Fruit fly (Drosophila melanogaster): ENCODE results near the gene mRpL51.

Gene mRpL51

DNA sequence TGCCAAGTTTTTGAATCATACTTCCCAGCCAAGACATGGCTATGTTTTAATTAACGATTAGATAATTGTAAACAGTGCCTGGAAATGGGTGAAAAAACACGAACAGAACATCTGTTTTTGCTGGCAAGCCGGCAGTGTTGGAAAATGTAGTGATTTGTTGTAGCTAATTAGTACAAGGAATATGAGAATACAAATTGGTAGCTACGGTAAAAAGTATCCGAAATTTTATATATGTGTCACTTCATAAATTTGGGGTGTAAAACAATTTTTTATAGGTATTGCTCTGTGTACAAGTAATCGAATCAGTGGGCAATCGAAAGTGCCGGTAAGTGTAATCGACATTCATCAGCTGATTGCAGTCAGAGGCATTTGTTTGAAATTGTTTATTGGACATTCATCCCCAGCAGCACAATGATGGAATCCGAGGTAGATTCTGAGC, at the start of gene mRpL51, which contains the start of gene Uba4:
mRpL51 (minus strand) TSS at position 125 of the 439 bp plus-strand sequence.
Uba4 (plus strand) TSS at position 156 of the 439 bp plus-strand sequence.
- TF ChIP-seq noc (tag; optimal IDR thresholded peaks at IDR 0.05): peak; percentile 62

DNA sequence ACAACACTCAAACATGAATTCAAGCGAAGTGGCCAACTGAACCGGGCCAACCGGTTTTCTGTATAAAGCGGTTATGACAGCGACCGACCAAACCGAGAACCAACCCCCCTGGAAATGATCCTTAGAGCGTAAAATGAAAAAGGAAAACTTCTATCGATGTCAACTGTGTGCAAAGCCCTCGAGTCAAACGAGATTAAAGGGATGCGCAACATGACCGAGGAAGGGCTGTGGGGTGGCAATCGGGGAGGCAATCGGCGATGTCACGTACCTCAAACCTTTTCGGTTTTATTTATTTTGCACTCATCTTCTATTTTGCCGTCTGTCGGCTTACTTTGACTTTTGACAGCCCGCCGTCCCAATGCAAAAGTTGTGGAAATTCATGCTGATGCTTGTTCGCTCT, 39.0 kb upstream of the mRpL51 start:
- no peak for TF ChIP-seq noc (tag; optimal IDR thresholded peaks at IDR 0.05)

DNA sequence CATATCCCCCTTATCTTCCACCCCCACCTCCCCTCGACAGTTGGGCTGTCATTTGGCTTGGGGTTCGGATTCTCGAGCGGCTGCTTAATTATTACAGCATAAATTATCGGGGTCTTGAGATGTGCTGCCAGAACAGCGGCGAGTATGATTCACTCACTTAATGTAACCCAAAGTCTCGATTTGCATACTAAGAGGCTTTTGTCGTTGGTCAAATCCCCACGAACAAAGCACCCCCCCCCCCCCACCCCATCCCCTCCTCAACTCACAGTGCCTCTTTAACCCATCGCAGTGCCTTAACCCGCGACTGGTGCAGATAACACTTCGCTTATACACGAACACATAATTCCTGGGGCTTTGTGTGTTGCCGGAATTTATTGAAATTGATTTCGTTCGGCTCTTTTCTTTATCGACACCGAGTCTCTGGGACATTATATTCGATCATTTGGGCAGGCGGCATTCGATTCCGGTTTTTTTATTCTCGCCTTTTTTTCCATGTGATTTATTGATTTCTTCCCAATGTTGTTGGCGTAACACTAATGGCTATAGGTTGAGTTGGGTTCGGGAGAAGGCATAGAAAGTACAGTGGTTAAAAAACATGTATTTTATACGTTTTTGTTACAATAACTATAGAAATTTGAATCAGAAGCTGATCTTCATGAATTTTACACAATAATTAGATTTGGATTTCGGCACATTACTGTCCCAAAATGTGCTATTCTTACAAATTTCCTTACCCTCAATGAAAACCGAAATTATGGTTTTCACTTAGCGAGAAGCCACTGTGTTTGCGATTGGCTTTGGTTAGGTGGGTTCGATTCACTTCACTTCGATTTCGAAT, 36.8 kb upstream of the mRpL51 start:
- peak; percentile 3 for TF ChIP-seq noc (tag; optimal IDR thresholded peaks at IDR 0.05)

DNA sequence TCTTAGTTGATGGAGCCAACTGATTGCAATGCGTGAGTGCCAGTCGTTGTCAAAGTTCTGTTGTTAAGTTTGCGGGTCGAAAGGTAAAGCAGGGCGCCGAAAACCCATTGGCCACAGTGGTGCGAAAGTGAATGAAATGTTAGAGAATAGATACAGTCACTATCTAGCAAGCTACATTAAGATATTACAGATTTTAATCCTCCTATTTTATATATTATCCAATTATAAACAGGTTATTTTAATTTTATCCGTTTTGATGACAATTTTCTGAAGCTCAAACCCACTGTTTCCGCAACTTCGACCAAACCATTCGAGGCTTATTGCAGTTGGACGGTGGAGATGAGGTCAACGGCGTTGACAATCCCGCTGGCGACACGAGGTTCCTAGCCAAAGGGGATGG, 35.3 kb upstream of the mRpL51 start:
- no peak for TF ChIP-seq noc (tag; optimal IDR thresholded peaks at IDR 0.05)

DNA sequence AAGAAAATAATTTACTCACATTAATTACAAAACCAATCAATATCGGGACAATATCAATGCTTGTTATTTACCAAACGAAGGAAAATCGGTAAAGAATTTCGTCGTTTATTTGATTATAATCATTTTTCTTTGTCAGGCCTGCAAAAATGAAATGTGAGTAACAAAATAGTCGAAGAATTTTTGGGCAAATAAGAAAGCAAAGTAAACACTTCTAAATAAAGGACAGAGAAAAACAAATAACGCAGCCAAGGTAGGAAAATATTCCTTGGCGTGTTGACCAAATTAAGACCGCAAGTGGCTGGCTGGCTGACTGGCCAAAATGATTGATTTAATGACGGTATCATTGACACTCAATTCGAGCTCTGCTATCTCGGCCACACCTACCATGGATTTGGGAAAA, 30.9 kb upstream of the mRpL51 start:
- no peak for TF ChIP-seq noc (tag; optimal IDR thresholded peaks at IDR 0.05)

DNA sequence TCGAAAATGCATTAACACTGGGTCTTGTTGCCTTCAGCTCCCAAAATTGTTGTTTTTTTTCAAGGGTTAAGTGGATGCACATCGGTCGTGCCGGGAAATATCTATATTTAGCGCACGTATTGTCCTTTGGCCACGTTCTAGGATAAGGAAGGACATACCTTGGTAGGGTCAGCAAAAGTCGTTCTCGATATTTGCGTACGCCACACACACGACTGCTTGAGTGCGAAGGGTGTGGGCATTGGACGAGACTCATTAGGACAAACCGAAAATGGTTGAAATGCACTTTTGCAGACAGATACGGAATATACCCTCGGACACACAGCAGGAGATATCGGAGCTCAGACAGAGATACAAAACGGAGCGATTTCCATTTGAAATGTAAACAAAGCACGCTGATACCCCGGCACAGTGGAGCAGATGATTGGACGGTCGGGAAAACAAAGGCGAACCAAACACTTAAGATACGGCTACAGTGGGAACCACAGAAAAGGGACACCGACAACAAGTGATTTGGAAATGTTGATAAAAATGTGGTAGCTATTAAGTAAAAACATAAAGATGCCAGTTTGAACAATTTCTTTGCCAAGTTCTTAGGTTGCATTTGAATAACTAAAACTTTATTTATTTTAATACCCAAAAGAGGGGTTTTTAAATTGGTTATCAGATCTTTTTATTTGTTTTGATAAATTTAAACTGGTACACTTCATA, 28.4 kb upstream of the mRpL51 start:
- TF ChIP-seq noc (tag; optimal IDR thresholded peaks at IDR 0.05): no peak

DNA sequence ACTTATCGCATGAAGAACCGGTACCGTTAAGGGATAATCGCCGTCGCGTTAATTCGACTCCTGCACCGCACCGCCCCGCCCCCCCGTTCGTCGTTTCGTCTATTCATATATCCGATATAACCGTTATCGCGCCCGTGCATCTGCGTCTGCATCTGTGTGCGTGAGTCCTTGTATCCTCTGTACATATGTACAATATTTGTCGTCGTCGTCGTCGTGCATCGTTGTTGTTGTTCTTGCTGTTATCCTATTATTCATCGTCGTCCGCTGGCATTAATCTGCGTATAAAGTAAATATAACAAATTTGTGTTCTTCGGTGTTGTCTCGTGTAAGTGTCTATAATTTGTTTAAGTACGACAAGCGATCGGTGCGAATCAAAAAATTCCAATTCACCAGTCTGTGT, 27.5 kb upstream of the mRpL51 start:
- no peak for TF ChIP-seq noc (tag; optimal IDR thresholded peaks at IDR 0.05)

DNA sequence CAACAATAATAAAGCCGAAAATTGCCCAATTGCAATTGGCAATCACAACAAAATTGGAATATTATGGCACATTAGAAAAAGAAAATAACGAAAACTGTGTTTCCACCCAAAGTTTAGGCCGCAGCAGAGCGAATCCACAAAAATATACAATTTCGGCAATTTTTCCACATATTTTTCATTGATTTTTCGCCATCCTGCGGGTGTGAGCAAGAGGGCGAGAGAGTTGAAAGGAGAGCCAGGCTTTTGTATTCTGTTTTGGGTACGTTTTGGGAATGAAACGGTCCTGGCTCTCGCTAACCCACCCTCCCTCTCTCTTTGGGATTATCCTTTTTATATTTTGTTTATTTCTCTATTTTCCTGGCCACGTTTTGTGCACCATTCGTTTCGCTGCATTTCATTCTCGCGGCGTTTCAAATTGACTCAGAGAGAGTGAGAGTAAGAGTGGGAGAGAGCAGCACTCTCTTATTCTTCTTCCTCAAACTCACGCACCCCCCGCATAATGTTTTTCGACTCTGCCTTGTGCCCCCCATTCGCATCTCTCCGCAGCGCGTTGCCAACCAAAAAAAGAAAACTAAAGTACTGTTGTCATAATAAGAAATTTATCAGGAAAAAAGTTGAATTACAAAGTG, 26.7 kb upstream of the mRpL51 start:
- TF ChIP-seq noc (tag; optimal IDR thresholded peaks at IDR 0.05): no peak

DNA sequence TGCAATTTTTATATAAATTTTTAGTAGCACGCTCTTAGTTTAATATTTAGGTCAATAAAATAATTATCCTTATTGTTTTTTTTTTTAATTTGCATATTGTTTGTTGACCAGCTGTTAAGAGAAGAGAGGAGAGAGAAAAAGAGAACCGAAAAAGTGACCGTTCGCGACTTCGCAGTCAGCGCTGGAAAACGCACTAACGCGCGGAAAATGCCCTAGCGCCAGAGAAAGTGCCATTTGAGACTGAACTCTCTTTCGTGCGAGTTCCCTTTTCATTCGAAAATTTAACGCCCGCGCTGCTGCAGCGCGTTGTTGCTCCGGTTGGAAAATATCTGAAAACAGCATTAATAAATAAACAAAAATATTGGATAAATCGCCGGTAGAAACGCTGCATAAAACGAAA, 25.9 kb upstream of the mRpL51 start:
- TF ChIP-seq noc (tag; optimal IDR thresholded peaks at IDR 0.05): no peak

DNA sequence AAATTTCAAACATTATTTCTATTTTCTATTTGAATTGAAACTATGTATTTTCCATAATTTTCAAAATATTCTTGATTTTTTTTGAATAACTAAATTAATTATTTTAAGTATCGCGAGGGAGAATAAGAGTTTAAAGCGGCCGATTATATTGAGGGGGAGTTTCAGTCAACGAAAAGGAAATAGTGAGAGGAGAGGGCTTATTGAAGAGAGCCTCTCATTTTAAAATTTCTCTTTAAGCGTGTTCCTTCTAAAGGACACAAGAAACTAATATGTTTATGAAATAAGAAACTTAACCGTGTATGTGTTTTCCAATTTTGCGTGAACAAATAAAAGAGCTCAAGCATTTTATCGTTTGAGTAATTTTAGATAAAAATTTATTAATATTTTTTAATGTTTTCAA, 25.5 kb upstream of the mRpL51 start:
- no peak for TF ChIP-seq noc (tag; optimal IDR thresholded peaks at IDR 0.05)

DNA sequence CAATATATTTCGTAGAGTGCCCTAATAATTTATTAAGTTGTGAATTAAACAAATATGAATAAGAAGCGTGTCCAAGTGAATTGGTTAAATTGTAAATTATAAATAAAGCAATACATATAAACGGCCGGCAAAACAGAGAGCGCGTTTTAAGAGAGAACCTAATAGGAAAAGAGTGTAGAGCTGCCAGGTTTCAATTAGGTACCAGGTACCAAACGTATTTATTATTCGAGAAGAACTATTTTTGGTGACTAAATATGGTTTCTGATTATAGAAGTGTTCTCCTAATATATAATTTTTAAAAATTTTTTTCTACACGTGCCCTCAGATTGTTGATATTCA, 25.0 kb upstream of the mRpL51 start:
- TF ChIP-seq noc (tag; optimal IDR thresholded peaks at IDR 0.05): no peak

DNA sequence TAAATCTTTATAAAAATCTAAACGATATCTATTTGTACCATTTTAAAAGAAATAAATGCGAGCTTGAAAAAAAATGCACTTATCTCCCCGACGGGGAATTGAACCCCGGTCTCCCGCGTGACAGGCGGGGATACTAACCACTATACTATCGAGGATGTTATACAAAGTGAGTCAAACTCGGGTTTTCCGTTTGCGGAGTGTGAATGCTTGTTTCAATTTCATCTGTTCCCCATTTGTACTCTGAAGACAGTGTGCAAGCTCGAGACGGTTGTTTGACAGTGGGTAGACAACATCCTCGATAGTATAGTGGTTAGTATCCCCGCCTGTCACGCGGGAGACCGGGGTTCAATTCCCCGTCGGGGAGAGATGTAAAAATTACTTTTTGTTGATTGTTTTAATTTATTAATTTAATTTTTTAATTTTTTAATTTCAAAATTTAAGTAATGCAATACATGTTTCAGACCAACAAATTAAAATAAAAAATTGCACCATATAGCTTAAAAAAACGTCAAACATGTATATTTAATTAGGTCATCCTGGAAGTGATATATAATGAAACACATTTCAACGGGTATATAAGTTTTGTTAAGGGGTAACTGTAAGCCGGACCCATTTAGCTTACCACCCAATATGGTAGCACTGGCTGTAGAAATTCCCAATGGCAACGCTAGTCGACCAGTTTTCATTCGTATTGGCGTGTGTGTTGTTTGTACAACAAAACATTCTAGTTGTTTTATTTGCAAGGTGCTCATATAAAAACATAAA, 24.5 kb upstream of the mRpL51 start, which contains the start of gene Sema1a:
Sema1a (plus strand) TSS at position 679 of the 765 bp plus-strand sequence.
- peak; percentile 13 for TF ChIP-seq noc (tag; optimal IDR thresholded peaks at IDR 0.05)

DNA sequence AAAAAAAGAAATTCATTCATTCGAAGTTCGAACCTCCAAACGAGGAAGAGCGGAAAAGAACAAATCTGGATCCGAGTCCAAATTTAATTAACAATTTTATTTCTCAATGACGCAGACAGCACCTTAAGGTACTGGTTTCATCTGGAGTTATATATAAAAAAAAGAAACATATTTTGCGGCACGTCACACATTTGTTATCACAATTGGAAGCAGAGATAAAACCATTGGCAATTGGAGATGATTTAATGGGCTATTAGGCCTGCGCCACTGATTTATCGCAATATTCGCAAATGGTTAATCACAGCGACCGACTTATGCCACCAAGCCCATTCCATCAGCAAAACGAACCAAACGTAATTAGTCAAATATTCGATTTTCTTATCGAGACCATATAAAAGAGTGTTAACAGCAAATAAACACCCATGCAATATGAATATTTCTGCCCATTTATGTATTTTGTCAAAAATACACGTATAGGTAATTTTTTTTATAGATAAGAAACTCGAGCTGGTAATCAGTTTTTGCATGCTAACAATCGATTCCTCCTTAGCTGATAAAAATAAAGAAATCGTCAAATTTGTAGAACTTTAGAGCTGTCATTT, 21.4 kb upstream of the mRpL51 start:
- peak; percentile 13 for TF ChIP-seq noc (tag; optimal IDR thresholded peaks at IDR 0.05)

DNA sequence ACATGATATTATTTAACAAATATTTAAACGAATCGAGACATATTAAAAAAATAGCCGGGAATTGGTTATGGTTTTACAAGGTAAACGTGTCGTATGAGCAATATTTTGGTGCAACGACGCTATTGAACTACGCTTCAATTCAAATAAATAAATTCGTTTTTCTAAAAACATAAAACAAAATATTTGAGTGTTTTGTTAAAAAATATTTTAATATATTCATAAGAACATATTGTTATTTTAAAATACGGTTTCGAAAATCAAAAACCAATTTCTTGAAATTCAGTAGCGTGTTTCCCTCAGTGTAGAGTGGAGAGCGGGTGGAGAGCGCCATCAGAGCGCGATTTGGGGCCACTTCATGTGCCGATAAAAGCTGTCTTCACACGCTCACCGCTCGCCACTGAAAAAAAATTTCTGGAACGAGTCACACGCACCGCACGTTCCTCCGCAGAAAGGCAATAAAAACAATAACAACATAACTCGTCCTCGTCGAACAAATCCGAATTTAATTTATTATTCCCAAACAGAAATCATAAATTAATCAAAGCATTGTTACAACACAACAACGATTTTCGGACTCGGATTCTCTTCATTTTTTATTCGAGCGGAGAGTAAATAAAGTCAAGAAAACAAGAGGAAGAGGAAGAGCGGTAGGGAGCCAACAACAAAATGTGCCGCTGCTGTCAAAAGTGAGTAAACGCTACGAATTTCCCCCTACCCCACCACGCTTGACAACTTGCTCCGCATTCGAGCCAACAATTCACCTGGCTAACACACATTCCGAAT, 18.4 kb upstream of the mRpL51 start:
- peak; percentile 90 for TF ChIP-seq noc (tag; optimal IDR thresholded peaks at IDR 0.05)
